Fruit fly (Drosophila melanogaster) whole organism, wandering third instar larva: Measurements from ENCODE around the gene CG11373.

Experiments used
- Abd-B ChIP-seq: fragments of >200 bp; optimal IDR thresholded peaks from 2 replicates; lab custom pipeline; 2017; ENCODE audit warnings: missing biosample characterization, missing genetic modification characterization
- CG32264 ChIP-seq: fragments of 200-800 bp; sonication (Bioruptor generic); optimal IDR thresholded peaks from 2 replicates; lab custom pipeline; 2016; ENCODE audit warnings: missing biosample characterization, missing genetic modification characterization
- CG9705 ChIP-seq: fragments of 200-800 bp; sonication (Bioruptor generic); optimal IDR thresholded peaks from 2 replicates; lab custom pipeline; 2018; ENCODE audit warnings: missing biosample characterization, mild to moderate bottlenecking, missing genetic modification characterization
- CrebA ChIP-seq: fragments of 200-800 bp; sonication (Bioruptor generic); optimal IDR thresholded peaks from 2 replicates; lab custom pipeline; 2016; ENCODE audit warnings: missing biosample characterization, mild to moderate bottlenecking, missing genetic modification characterization, borderline replicate concordance
- Dfd ChIP-seq: fragments of >200 bp; optimal IDR thresholded peaks from 2 replicates; lab custom pipeline; 2017; ENCODE audit warnings: missing biosample characterization, missing genetic modification characterization
- Dif ChIP-seq: fragments of 200-275, 200-300 bp; sonication (Bioruptor generic); optimal IDR thresholded peaks from 2 replicates; lab custom pipeline; 2018; ENCODE audit warnings: missing biosample characterization, missing genetic modification characterization; ENCODE audit not compliant: partially characterized antibody
- GATAd ChIP-seq: sonication (Bioruptor generic); optimal IDR thresholded peaks from 2 replicates; lab custom pipeline; 2016; ENCODE audit warnings: missing biosample characterization, missing genetic modification characterization
- HLH106 ChIP-seq: fragments of 200-800 bp; optimal IDR thresholded peaks from 3 replicates; lab custom pipeline; 2019; ENCODE audit warnings: missing biosample characterization, mild to moderate bottlenecking, missing genetic modification characterization, moderate library complexity
- Hnf4 ChIP-seq: fragments of 200-800 bp; sonication (Bioruptor generic); optimal IDR thresholded peaks from 2 replicates; lab custom pipeline; 2016; ENCODE audit warnings: missing biosample characterization, mild to moderate bottlenecking, missing genetic modification characterization
- Hr78 ChIP-seq: fragments of >200 bp; optimal IDR thresholded peaks from 2 replicates; lab custom pipeline; 2017; ENCODE audit warnings: missing biosample characterization, missing genetic modification characterization
- Hr83 ChIP-seq: fragments of 200-300 bp; sonication (Bioruptor generic); optimal IDR thresholded peaks from 2 replicates; lab custom pipeline; 2016; ENCODE audit warnings: missing biosample characterization, mild to moderate bottlenecking, missing genetic modification characterization, moderate library complexity; ENCODE audit not compliant: poor library complexity, severe bottlenecking
- Jra ChIP-seq: sonication (Bioruptor generic); optimal IDR thresholded peaks from 2 replicates; lab custom pipeline; 2016; ENCODE audit warnings: missing biosample characterization, missing genetic modification characterization
- Mio ChIP-seq: sonication (Bioruptor generic); optimal IDR thresholded peaks from 2 replicates; lab custom pipeline; 2016; ENCODE audit warnings: missing biosample characterization, missing genetic modification characterization
- Myc ChIP-seq: fragments of >200 bp; optimal IDR thresholded peaks from 2 replicates; lab custom pipeline; 2017
- N ChIP-seq: fragments of >200 bp; optimal IDR thresholded peaks from 2 replicates; lab custom pipeline; 2018; ENCODE audit warnings: missing biosample characterization, missing external identifiers, missing genetic modification characterization
- OdsH ChIP-seq: fragments of 200-800 bp; sonication (Bioruptor generic); optimal IDR thresholded peaks from 2 replicates; lab custom pipeline; 2016; ENCODE audit warnings: missing biosample characterization, mild to moderate bottlenecking, missing genetic modification characterization
- Rel ChIP-seq, 2 experiments: fragments of 200-800 bp; sonication (Bioruptor generic) in 1 of 2; optimal IDR thresholded peaks; 2 replicates in 1 of 2; 3 replicates in 1 of 2; lab custom pipeline; 2016 to 2019; ENCODE audit warnings: mild to moderate bottlenecking in 2 of 2, missing biosample characterization in 2 of 2, missing genetic modification characterization in 2 of 2, moderate library complexity in 1 of 2
- Sp1 ChIP-seq: fragments of 200-800 bp; sonication (Bioruptor generic); optimal IDR thresholded peaks from 3 replicates; lab custom pipeline; 2019; ENCODE audit warnings: missing biosample characterization, mild to moderate bottlenecking, missing genetic modification characterization, moderate library complexity
- Vsx2 ChIP-seq: fragments of 200-300, 225-300 bp; sonication (Bioruptor generic); optimal IDR thresholded peaks from 2 replicates; lab custom pipeline; 2018; ENCODE audit warnings: missing biosample characterization, missing genetic modification characterization; ENCODE audit not compliant: partially characterized antibody
- br ChIP-seq: fragments of 200-800 bp; sonication (Bioruptor generic); optimal IDR thresholded peaks from 2 replicates; lab custom pipeline; 2016; ENCODE audit warnings: missing biosample characterization, missing genetic modification characterization
- brk ChIP-seq: fragments of 200-800 bp; sonication (Bioruptor generic); optimal IDR thresholded peaks from 2 replicates; lab custom pipeline; 2016; ENCODE audit warnings: missing biosample characterization, mild to moderate bottlenecking, missing genetic modification characterization
- dl ChIP-seq, 2 experiments: fragments of 175-275, 200-275 bp in 1 of 2; fragments of 200-275 bp in 1 of 2; sonication (Bioruptor generic); optimal IDR thresholded peaks; lab custom pipeline; 2018; ENCODE audit warnings: mild to moderate bottlenecking in 2 of 2, missing biosample characterization in 2 of 2, missing genetic modification characterization in 2 of 2, moderate library complexity in 2 of 2; ENCODE audit not compliant: partially characterized antibody in 2 of 2, insufficient read depth in 1 of 2
- dmrt93B ChIP-seq: fragments of 200-800 bp; sonication (Bioruptor generic); optimal IDR thresholded peaks from 2 replicates; lab custom pipeline; 2018; ENCODE audit warnings: missing biosample characterization, mild to moderate bottlenecking, missing genetic modification characterization
- dsf ChIP-seq: sonication (Bioruptor generic); optimal IDR thresholded peaks from 2 replicates; lab custom pipeline; 2016; ENCODE audit warnings: missing biosample characterization, missing genetic modification characterization, borderline replicate concordance
- ey ChIP-seq: fragments of 200-800 bp; sonication (Bioruptor generic); optimal IDR thresholded peaks from 2 replicates; lab custom pipeline; 2016; ENCODE audit warnings: missing biosample characterization, missing genetic modification characterization
- foxo ChIP-seq, 2 experiments: fragments of 200-800 bp; sonication (Bioruptor generic); optimal IDR thresholded peaks; 2 replicates in 1 of 2; 3 replicates in 1 of 2; lab custom pipeline; 2016 to 2017; ENCODE audit warnings: missing biosample characterization in 2 of 2, missing genetic modification characterization in 2 of 2
- fru ChIP-seq: fragments of 200-800 bp; sonication (Bioruptor generic); optimal IDR thresholded peaks from 3 replicates; lab custom pipeline; 2016; ENCODE audit warnings: missing biosample characterization, mild to moderate bottlenecking, missing genetic modification characterization
- h ChIP-seq: fragments of 200-800 bp; sonication (Bioruptor generic); optimal IDR thresholded peaks from 3 replicates; lab custom pipeline; 2016; ENCODE audit warnings: missing biosample characterization, mild to moderate bottlenecking, missing genetic modification characterization
- jim ChIP-seq: fragments of 175-275, 200-325 bp; sonication (Bioruptor generic); optimal IDR thresholded peaks from 2 replicates; lab custom pipeline; 2016; ENCODE audit warnings: missing biosample characterization, mild to moderate bottlenecking, missing genetic modification characterization
- lola ChIP-seq: fragments of >200 bp; optimal IDR thresholded peaks from 2 replicates; lab custom pipeline; 2017; ENCODE audit warnings: missing biosample characterization, missing genetic modification characterization
- pan ChIP-seq: fragments of >200 bp; optimal IDR thresholded peaks from 2 replicates; lab custom pipeline; 2017
- psq ChIP-seq: fragments of 200-800 bp; sonication (Bioruptor generic); optimal IDR thresholded peaks from 3 replicates; lab custom pipeline; 2017; ENCODE audit warnings: missing biosample characterization, mild to moderate bottlenecking, missing genetic modification characterization, moderate library complexity
- rgr ChIP-seq: fragments of 200-800 bp; sonication (Bioruptor generic); optimal IDR thresholded peaks from 3 replicates; lab custom pipeline; 2016; ENCODE audit warnings: missing biosample characterization, mild to moderate bottlenecking, missing genetic modification characterization
- sage ChIP-seq: fragments of 200-800 bp; sonication (Bioruptor generic); optimal IDR thresholded peaks from 2 replicates; lab custom pipeline; 2016; ENCODE audit warnings: missing biosample characterization, mild to moderate bottlenecking, missing genetic modification characterization
- sv ChIP-seq: fragments of 200-800 bp; sonication (Bioruptor generic); optimal IDR thresholded peaks from 3 replicates; lab custom pipeline; 2016; ENCODE audit warnings: missing biosample characterization, missing genetic modification characterization
- tai ChIP-seq: sonication (Bioruptor generic); optimal IDR thresholded peaks from 2 replicates; lab custom pipeline; 2016; ENCODE audit warnings: missing biosample characterization, missing genetic modification characterization
- usp ChIP-seq: fragments of >200 bp; optimal IDR thresholded peaks from 2 replicates; lab custom pipeline; 2017; ENCODE audit warnings: missing biosample characterization, missing genetic modification characterization
- woc ChIP-seq: sonication (Bioruptor generic); optimal IDR thresholded peaks from 2 replicates; lab custom pipeline; 2016; ENCODE audit warnings: missing biosample characterization, mild to moderate bottlenecking, missing genetic modification characterization

Gene CG11373

dm6 chr3R:5960887-5961286 is at the start of gene CG11373:
Gene CG11373, minus strand, starts transcription at chr3R:5960987.
- TF ChIP-seq Vsx2 (GFP tag; lab: Kevin White, UChicago) (no peak), Myc (lab: Kevin White, UChicago) (no peak)

- no peak for TF ChIP-seq h
Observed at dm6 chr3R:6009510-6010407, 49.0 kb upstream of the CG11373 start.

dm6 chr3R:6008202-6009062 is 47.6 kb upstream of the CG11373 start, which contains the start of gene Rm62:
Gene Rm62, minus strand, starts transcription at chr3R:6008579.
- no peak for TF ChIP-seq Hr83
- peak; percentile 15 for TF ChIP-seq HLH106
- TF ChIP-seq Sp1 (GFP tag; lab: Kevin White, UChicago): peak; percentile 28
- no peak for TF ChIP-seq Rel (GFP tag; optimal IDR thresholded peaks at IDR 0.05; lab: Kevin White, UChicago)
- peak; percentile 41 for TF ChIP-seq Rel (tag; optimal IDR thresholded peaks at IDR 0.05; lab: Kevin White, UChicago)

- peak; percentile 36 for TF ChIP-seq Hnf4 (GFP tag; lab: Kevin White, UChicago)
- no peak for TF ChIP-seq lola (GFP tag; lab: Kevin White, UChicago)
- TF ChIP-seq Dif (GFP tag; lab: Kevin White, UChicago): peak; percentile 47
- TF ChIP-seq Myc (lab: Kevin White, UChicago): peak; percentile 70
- peak in 1 of 2 experiments; percentile 57 for TF ChIP-seq dl (GFP tag; optimal IDR thresholded peaks at IDR 0.05; lab: Kevin White, UChicago; ENCODE audit: insufficient read depth in 1 of 2, partially characterized antibody in 2 of 2)
- TF ChIP-seq brk (GFP tag; lab: Kevin White, UChicago): peak; percentile 77
- TF ChIP-seq h: peak; percentile 56
- TF ChIP-seq foxo (GFP tag; optimal IDR thresholded peaks at IDR 0.05; lab: Kevin White, UChicago): peak in 1 of 2 experiments; percentile 41
- peak; percentile 4 for TF ChIP-seq HLH106
- no peak for TF ChIP-seq OdsH (GFP tag; lab: Kevin White, UChicago)
- peak; percentile 81 for TF ChIP-seq jim (GFP tag; lab: Kevin White, UChicago)
- TF ChIP-seq Jra (GFP tag; lab: Kevin White, UChicago): peak; percentile 58
- no peak for TF ChIP-seq Hr78 (GFP tag; lab: Kevin White, UChicago)
- TF ChIP-seq CG9705: no peak
- TF ChIP-seq ey (GFP tag; lab: Kevin White, UChicago): no peak
- TF ChIP-seq Vsx2 (GFP tag; lab: Kevin White, UChicago): no peak
- TF ChIP-seq Mio (GFP tag; lab: Kevin White, UChicago): no peak
- peak; percentile 62 for TF ChIP-seq sage (GFP tag; lab: Kevin White, UChicago)
- TF ChIP-seq GATAd (GFP tag; lab: Kevin White, UChicago): no peak
- no peak for TF ChIP-seq Dfd (GFP tag; lab: Kevin White, UChicago)
- no peak for TF ChIP-seq sv (GFP tag; lab: Kevin White, UChicago)
- TF ChIP-seq pan (lab: Kevin White, UChicago): no peak
- TF ChIP-seq psq: peak; percentile 94
- TF ChIP-seq usp (GFP tag; lab: Kevin White, UChicago): no peak
- TF ChIP-seq CrebA (GFP tag; lab: Kevin White, UChicago): peak; percentile 56
- TF ChIP-seq br (GFP tag; lab: Kevin White, UChicago): peak; percentile 16
- peak; percentile 51 for TF ChIP-seq tai (GFP tag; lab: Kevin White, UChicago)
- peak; percentile 8 for TF ChIP-seq fru (GFP tag; lab: Kevin White, UChicago)
- TF ChIP-seq N (GFP tag; lab: Kevin White, UChicago): peak; percentile 19
- peak; percentile 28 for TF ChIP-seq woc (GFP tag; lab: Kevin White, UChicago)
- TF ChIP-seq rgr (GFP tag; lab: Kevin White, UChicago): peak; percentile 51
- peak; percentile 91 for TF ChIP-seq Hr83
- TF ChIP-seq CG32264 (GFP tag; lab: Kevin White, UChicago): no peak
- TF ChIP-seq Sp1 (GFP tag; lab: Kevin White, UChicago): peak; percentile 45
- no peak for TF ChIP-seq dsf
- TF ChIP-seq dmrt93B (GFP tag; lab: Kevin White, UChicago): no peak
- TF ChIP-seq Abd-B: no peak
Observed at dm6 chr3R:6007123-6008000, 46.6 kb upstream of the CG11373 start.
